Worm (Caenorhabditis elegans): Measurements from ENCODE around the gene F26F12.4.

ce11 chrV:5865085-5865484 is 4.0 kb downstream of the F26F12.4 start, which contains the start of gene F26F12.5:
- TF ChIP-seq him-1 (tag; optimal IDR thresholded peaks at IDR 0.05) (no peak), W03F9.2 (tag; optimal IDR thresholded peaks at IDR 0.05) (no peak), dao-5 (tag; optimal IDR thresholded peaks at IDR 0.05) (no peak)

All from whole organism, L4/young adult.